Worm (Caenorhabditis elegans) whole organism, L4 larva: ENCODE data around the gene F19G12.3.
"Not testable (repeated sequence)": the region's sequence is repeated elsewhere in the genome, so short reads cannot be mapped to it uniquely, and the experiment has no call there.

Experiments used
- F26F4.8 ChIP-seq: fragments of 200-800 bp; sonication (Bioruptor generic); conservative IDR thresholded peaks from 2 replicates; pipeline ENCODE4 v1.3.6; 2022; ENCODE audit warnings: missing genetic modification characterization, missing compliant biosample characterization
- F44E2.7 ChIP-seq: fragments of 200-800 bp; sonication (Bioruptor generic); IDR thresholded peaks from 2 replicates; pipeline ENCODE4 v2.1.2; 2022; ENCODE audit warnings: missing genetic modification characterization, missing compliant biosample characterization
- T26A8.4 ChIP-seq: fragments of 200-800 bp; sonication (Bioruptor generic); IDR thresholded peaks from 2 replicates; pipeline ENCODE4 v1.3.6; 2022; ENCODE audit warnings: missing genetic modification characterization, missing compliant biosample characterization
- Y105C5A.15 ChIP-seq: fragments of 200-800 bp; sonication (Bioruptor generic); IDR thresholded peaks from 2 replicates; pipeline ENCODE4 v1.3.6; 2022; ENCODE audit warnings: missing genetic modification characterization, missing compliant biosample characterization
- Y48G9A.11 ChIP-seq: fragments of 200-800 bp; sonication (Bioruptor generic); IDR thresholded peaks from 2 replicates; pipeline ENCODE4 v1.3.6; 2022; ENCODE audit warnings: missing genetic modification reagents, missing genetic modification characterization, missing compliant biosample characterization
- Y75B8A.6 ChIP-seq: fragments of 200-800 bp; sonication (Bioruptor generic); IDR thresholded peaks from 2 replicates; pipeline ENCODE4 v1.3.6; 2022; ENCODE audit warnings: missing genetic modification reagents, missing genetic modification characterization, missing compliant biosample characterization
- ZK337.2 ChIP-seq: fragments of 200-800 bp; sonication (Bioruptor generic); IDR thresholded peaks from 2 replicates; pipeline ENCODE4 v1.3.6; 2022; ENCODE audit warnings: missing genetic modification reagents, missing genetic modification characterization, missing compliant biosample characterization
- arid-1 ChIP-seq: fragments of 200-800 bp; sonication (Bioruptor generic); conservative IDR thresholded peaks from 2 replicates; pipeline ENCODE4 v1.3.6; 2022; ENCODE audit warnings: missing genetic modification reagents, missing genetic modification characterization, missing compliant biosample characterization
- ceh-20 ChIP-seq: fragments of 200-800 bp; sonication (Bioruptor generic); IDR thresholded peaks from 2 replicates; pipeline ENCODE4 v1.3.6; 2022; ENCODE audit warnings: missing genetic modification reagents, missing genetic modification characterization, missing compliant biosample characterization
- ceh-44 ChIP-seq: fragments of 200-800 bp; sonication (Bioruptor generic); IDR thresholded peaks from 2 replicates; pipeline ENCODE4 v1.3.6; 2022; ENCODE audit warnings: missing genetic modification reagents, missing genetic modification characterization, missing compliant biosample characterization
- ctbp-1 ChIP-seq: fragments of 200-800 bp; sonication (Bioruptor generic); IDR thresholded peaks from 2 replicates; pipeline ENCODE4 v1.3.6; 2022; ENCODE audit warnings: missing genetic modification reagents, missing genetic modification characterization, missing compliant biosample characterization
- daf-8 ChIP-seq: fragments of 200-800 bp; sonication (Bioruptor generic); IDR thresholded peaks from 2 replicates; pipeline ENCODE4 v1.3.6; 2022; ENCODE audit warnings: missing genetic modification characterization, missing compliant biosample characterization
- dmd-6 ChIP-seq: fragments of 200-800 bp; sonication (Bioruptor generic); IDR thresholded peaks from 2 replicates; pipeline ENCODE4 v1.3.6; 2022; ENCODE audit warnings: missing genetic modification reagents, missing genetic modification characterization, missing compliant biosample characterization
- dmd-8 ChIP-seq: fragments of 200-800 bp; sonication (Bioruptor generic); IDR thresholded peaks from 2 replicates; pipeline ENCODE4 v1.3.6; 2022; ENCODE audit warnings: missing genetic modification characterization, missing compliant biosample characterization
- dmd-9 ChIP-seq: fragments of 200-800 bp; sonication (Bioruptor generic); IDR thresholded peaks from 2 replicates; pipeline ENCODE4 v1.3.6; 2022; ENCODE audit warnings: missing genetic modification reagents, missing genetic modification characterization, missing compliant biosample characterization
- egl-43 ChIP-seq: fragments of 200-800 bp; sonication (Bioruptor generic); IDR thresholded peaks from 2 replicates; pipeline ENCODE4 v1.3.6; 2022; ENCODE audit warnings: missing genetic modification reagents, missing genetic modification characterization, missing compliant biosample characterization
- fos-1 ChIP-seq: fragments of 150-350 bp; optimal IDR thresholded peaks from 2 replicates; lab custom pipeline; 2014; ENCODE audit warnings: missing biosample characterization, missing genetic modification characterization
- gei-8 ChIP-seq: fragments of 200-800 bp; sonication (Bioruptor generic); optimal IDR thresholded peaks from 2 replicates; lab custom pipeline; 2018; ENCODE audit warnings: mild to moderate bottlenecking, missing genetic modification characterization, missing compliant biosample characterization
- hlh-11 ChIP-seq: fragments of 200-800 bp; sonication (Bioruptor generic); optimal IDR thresholded peaks from 2 replicates; lab custom pipeline; 2018; ENCODE audit warnings: mild to moderate bottlenecking, missing genetic modification characterization, missing compliant biosample characterization
- lim-7 ChIP-seq: fragments of 200-800 bp; sonication (Bioruptor generic); IDR thresholded peaks from 2 replicates; pipeline ENCODE4 v1.3.6; 2022; ENCODE audit warnings: missing genetic modification characterization, missing compliant biosample characterization
- lin-1 ChIP-seq: fragments of 200-800 bp; sonication (Bioruptor generic); IDR thresholded peaks from 2 replicates; pipeline ENCODE4 v1.3.6; 2022; ENCODE audit warnings: missing genetic modification reagents, missing genetic modification characterization, missing compliant biosample characterization
- lin-15B ChIP-seq: fragments of 150-350 bp; sonication (generic microtip); optimal IDR thresholded peaks from 3 replicates; lab custom pipeline; 2014; ENCODE audit warnings: missing biosample characterization, missing genetic modification characterization
- lin-38 ChIP-seq: fragments of 200-800 bp; sonication (Bioruptor generic); IDR thresholded peaks from 2 replicates; pipeline ENCODE4 v1.3.6; 2022; ENCODE audit warnings: missing genetic modification reagents, missing genetic modification characterization, missing compliant biosample characterization
- lsy-2 ChIP-seq, 2 experiments: fragments of 150-350 bp in 1 of 2; sonication (generic microtip) in 1 of 2; optimal IDR thresholded peaks; 2 replicates each; lab custom pipeline; 2014 to 2017; ENCODE audit warnings: missing biosample characterization in 2 of 2, missing genetic modification characterization in 2 of 2
- madf-5 ChIP-seq, 2 experiments: fragments of 200-800 bp; sonication (Bioruptor generic); IDR thresholded peaks; 2 replicates each; pipeline ENCODE4 v1.3.6; 2022; ENCODE audit warnings: missing compliant biosample characterization in 2 of 2, missing genetic modification characterization in 2 of 2
- madf-9 ChIP-seq: fragments of 200-800 bp; sonication (Bioruptor generic); conservative IDR thresholded peaks from 2 replicates; pipeline ENCODE4 v1.3.6; 2022; ENCODE audit warnings: missing genetic modification reagents, missing genetic modification characterization, missing compliant biosample characterization
- mdt-29 ChIP-seq: fragments of 200-800 bp; sonication (Bioruptor generic); IDR thresholded peaks from 2 replicates; pipeline ENCODE4 v1.3.6; 2022; ENCODE audit warnings: missing genetic modification reagents, missing genetic modification characterization, missing compliant biosample characterization
- mes-2 ChIP-seq: sonication (generic microtip); optimal IDR thresholded peaks from 2 replicates; lab custom pipeline; 2016; ENCODE audit warnings: missing genotype, mild to moderate bottlenecking, missing genetic modification characterization, missing compliant biosample characterization; ENCODE audit not compliant: poor library complexity, severe bottlenecking
- nhr-10 ChIP-seq: fragments of 150-350 bp; optimal IDR thresholded peaks from 2 replicates; lab custom pipeline; 2014; ENCODE audit warnings: missing biosample characterization, missing genetic modification characterization
- nhr-111 ChIP-seq: fragments of 200-800 bp; sonication (Bioruptor generic); optimal IDR thresholded peaks from 2 replicates; lab custom pipeline; 2018; ENCODE audit warnings: mild to moderate bottlenecking, missing genetic modification characterization, missing compliant biosample characterization
- nhr-41 ChIP-seq: fragments of 200-800 bp; sonication (Bioruptor generic); IDR thresholded peaks from 2 replicates; pipeline ENCODE4 v1.3.6; 2022; ENCODE audit warnings: missing genetic modification reagents, missing genetic modification characterization, missing compliant biosample characterization
- nhr-42 ChIP-seq: fragments of 200-800 bp; sonication (Bioruptor generic); IDR thresholded peaks from 2 replicates; pipeline ENCODE4 v1.3.6; 2022; ENCODE audit warnings: missing genetic modification characterization, missing compliant biosample characterization
- pha-4 ChIP-seq, 2 experiments: fragments of 150-350 bp in 1 of 2; fragments of 200-800 bp in 1 of 2; sonication (Bioruptor generic) in 1 of 2; IDR thresholded peaks in 1 of 2; optimal IDR thresholded peaks in 1 of 2; 2 replicates each; pipeline versions ENCODE4 v1.3.6 to Lab custom; 2014 to 2022; ENCODE audit warnings: missing genetic modification characterization in 2 of 2, missing genetic modification reagents in 2 of 2, missing biosample characterization in 1 of 2, missing compliant biosample characterization in 1 of 2
- php-3 ChIP-seq: fragments of 200-800 bp; sonication (Bioruptor generic); IDR thresholded peaks from 2 replicates; pipeline ENCODE4 v1.3.6; 2022; ENCODE audit warnings: missing genetic modification reagents, missing genetic modification characterization, missing compliant biosample characterization
- rbr-2 ChIP-seq: sonication (generic microtip); optimal IDR thresholded peaks from 2 replicates; lab custom pipeline; 2016; ENCODE audit warnings: missing genotype, missing genetic modification characterization, missing compliant biosample characterization
- saeg-2 ChIP-seq: fragments of 200-800 bp; sonication (Bioruptor generic); IDR thresholded peaks from 2 replicates; pipeline ENCODE4 v1.3.6; 2022; ENCODE audit warnings: missing genetic modification reagents, missing genetic modification characterization, missing compliant biosample characterization
- sdz-12 ChIP-seq: fragments of 200-800 bp; sonication (Bioruptor generic); optimal IDR thresholded peaks from 2 replicates; lab custom pipeline; 2018; ENCODE audit warnings: mild to moderate bottlenecking, missing genetic modification characterization, missing compliant biosample characterization
- set-16 ChIP-seq: fragments of 200-800 bp; sonication (Bioruptor generic); IDR thresholded peaks from 2 replicates; pipeline ENCODE4 v1.3.6; 2022; ENCODE audit warnings: missing genetic modification reagents, missing genetic modification characterization, missing compliant biosample characterization
- snpc-1.2 ChIP-seq: fragments of 200-800 bp; sonication (Bioruptor generic); IDR thresholded peaks from 2 replicates; pipeline ENCODE4 v1.3.6; 2022; ENCODE audit warnings: missing genetic modification reagents, missing genetic modification characterization, missing compliant biosample characterization
- tag-97 ChIP-seq: fragments of 200-800 bp; sonication (Bioruptor generic); IDR thresholded peaks from 2 replicates; pipeline ENCODE4 v1.3.6; 2022; ENCODE audit warnings: missing genetic modification characterization, missing compliant biosample characterization
- tra-1 ChIP-seq: fragments of 200-800 bp; sonication (Bioruptor generic); IDR thresholded peaks from 2 replicates; pipeline ENCODE4 v1.3.6; 2022; ENCODE audit warnings: missing genetic modification reagents, missing genetic modification characterization, missing compliant biosample characterization
- unc-62 ChIP-seq, 3 experiments: fragments of 150-350 bp in 1 of 3; sonication (generic microtip); optimal IDR thresholded peaks in 2 of 3; peaks in 1 of 3; 1 replicate in 1 of 3; 2 replicates in 2 of 3; lab custom pipeline; 2014 to 2017; ENCODE audit warnings: missing biosample characterization in 3 of 3, missing genetic modification characterization in 3 of 3, missing genetic modification reagents in 3 of 3, missing genotype in 1 of 3
- vab-7 ChIP-seq: fragments of 200-800 bp; sonication (Bioruptor generic); IDR thresholded peaks from 2 replicates; pipeline ENCODE4 v1.3.6; 2022; ENCODE audit warnings: missing genetic modification reagents, missing genetic modification characterization, missing compliant biosample characterization
- zfp-3 ChIP-seq: fragments of 200-800 bp; sonication (Bioruptor generic); conservative IDR thresholded peaks from 2 replicates; pipeline ENCODE4 v1.3.6; 2022; ENCODE audit warnings: missing genetic modification reagents, missing genetic modification characterization, missing compliant biosample characterization
- zip-11 ChIP-seq: fragments of 200-800 bp; sonication (Bioruptor generic); IDR thresholded peaks from 2 replicates; pipeline ENCODE4 v1.3.6; 2022; ENCODE audit warnings: missing genetic modification characterization, missing compliant biosample characterization

Gene F19G12.3

DNA sequence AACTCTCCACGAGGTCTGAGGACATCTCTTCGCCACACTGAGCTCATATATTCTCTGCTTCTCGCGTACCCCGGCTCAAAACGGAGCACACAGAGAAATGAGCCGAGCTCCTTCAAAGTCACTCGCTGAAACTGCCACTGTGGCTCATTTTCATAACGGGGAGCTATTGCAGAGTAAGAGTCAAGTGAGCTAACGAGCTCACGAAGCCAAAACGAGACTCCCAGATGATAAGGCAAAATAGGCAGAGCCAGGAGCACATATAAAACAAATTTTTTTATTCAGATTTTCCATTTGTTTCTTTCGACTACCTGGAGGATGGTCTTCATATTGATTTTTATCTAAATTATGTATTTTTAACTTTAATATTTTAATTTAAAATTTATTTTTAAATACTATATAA, at the start of gene F19G12.3:
Gene F19G12.3, plus strand, starts transcription at position 301 of the 400 bp plus-strand sequence.
- TF ChIP-seq unc-62 (GFP tag; optimal IDR thresholded peaks at IDR 0.05 in 1 of 2; lab: Kevin White, UChicago) (peak in 1 of 2 experiments; percentile 87), unc-62 (tag; optimal IDR thresholded peaks at IDR 0.05; lab: Kevin White, UChicago) (no peak), F44E2.7 (no peak)
- TF ChIP-seq, all 104 proteins: peak for 1

DNA sequence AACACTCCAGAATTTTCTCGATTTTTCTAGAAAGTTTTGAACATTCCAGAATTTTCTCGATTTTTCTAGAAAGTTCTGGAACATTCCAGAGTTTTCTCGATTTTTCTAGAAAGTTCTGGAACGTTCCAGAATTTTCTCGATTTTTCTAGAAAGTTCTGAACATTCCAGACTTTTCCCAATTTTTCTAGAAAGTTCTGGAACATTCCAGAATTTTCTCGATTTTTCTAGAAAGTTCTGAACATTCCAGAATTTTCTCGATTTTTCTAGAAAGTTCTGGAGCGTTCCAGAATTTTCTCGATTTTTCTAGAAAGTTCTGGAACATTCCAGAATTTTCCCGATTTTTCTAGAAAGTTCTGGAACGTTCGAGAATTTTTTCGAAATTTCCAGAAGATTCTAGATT, 49.5 kb upstream of the F19G12.3 start:
- TF ChIP-seq mdt-29 (GFP tag; lab: Robert Waterston, UW): peak; percentile 99
- TF ChIP-seq F44E2.7: peak; percentile 82; the same call in 1 of the 2 replicates
- peak; percentile 66 for TF ChIP-seq dmd-8
- peak; percentile 97 for TF ChIP-seq snpc-1.2
- peak; percentile 92 for TF ChIP-seq tra-1
- TF ChIP-seq T26A8.4 (GFP tag; lab: Robert Waterston, UW): peak; percentile 36; the same call in 1 of the 2 replicates
- TF ChIP-seq vab-7 (GFP tag; lab: Robert Waterston, UW): peak; percentile 91
- TF ChIP-seq egl-43 (GFP tag; lab: Robert Waterston, UW): peak; percentile 88
- peak; percentile 92; the same call in 1 of the 2 replicates for TF ChIP-seq tag-97 (GFP tag; lab: Robert Waterston, UW)
- TF ChIP-seq lim-7 (GFP tag; lab: Robert Waterston, UW): peak; percentile 79
- peak; percentile 76; the same call in 1 of the 2 replicates for TF ChIP-seq dmd-9
- peak; percentile 87 for TF ChIP-seq madf-9 (GFP tag; lab: Robert Waterston, UW)
- peak; percentile 97 for TF ChIP-seq lin-1
- TF ChIP-seq dmd-6 (GFP tag; lab: Robert Waterston, UW): peak; percentile 62
- peak; percentile 96 to 97 for TF ChIP-seq madf-5 (GFP tag; IDR thresholded peaks at IDR 0.05; lab: Robert Waterston, UW)
- peak; percentile 92 for TF ChIP-seq ctbp-1 (GFP tag; lab: Robert Waterston, UW)
- peak; percentile 82 for TF ChIP-seq F26F4.8 (GFP tag; lab: Robert Waterston, UW)
- peak; percentile 47; the same call in 1 of the 2 replicates for TF ChIP-seq php-3 (GFP tag; lab: Robert Waterston, UW)
- 0 out of 2 replicates have a peak, but pooled peaks have one; percentile 52 for TF ChIP-seq ZK337.2 (GFP tag; lab: Robert Waterston, UW)
- TF ChIP-seq saeg-2: peak; percentile 51; the same call in 1 of the 2 replicates
- peak; percentile 72 for TF ChIP-seq lin-38 (GFP tag; lab: Robert Waterston, UW)
- peak; percentile 94 for TF ChIP-seq pha-4 (GFP tag; IDR thresholded peaks at IDR 0.05; lab: Robert Waterston, UW)
- TF ChIP-seq pha-4 (tag; optimal IDR thresholded peaks at IDR 0.05; lab: Kevin White, UChicago): not testable (repeated sequence)
- peak; percentile 97 for TF ChIP-seq ceh-44 (GFP tag; lab: Robert Waterston, UW)
- TF ChIP-seq zfp-3: peak; percentile 69
- TF ChIP-seq nhr-41 (GFP tag; lab: Robert Waterston, UW): peak; percentile 92
- TF ChIP-seq arid-1 (GFP tag; lab: Robert Waterston, UW): peak; percentile 96
- TF ChIP-seq Y48G9A.11: peak; percentile 93
- TF ChIP-seq ceh-20 (GFP tag; lab: Robert Waterston, UW): 0 out of 2 replicates have a peak, but pooled peaks have one; percentile 39
- peak; percentile 87; the same call in 1 of the 2 replicates for TF ChIP-seq daf-8 (GFP tag; lab: Robert Waterston, UW)
- TF ChIP-seq Y75B8A.6 (GFP tag; lab: Robert Waterston, UW): peak; percentile 89; the same call in 1 of the 2 replicates
- peak; percentile 99 for TF ChIP-seq Y105C5A.15 (GFP tag; lab: Robert Waterston, UW)

DNA sequence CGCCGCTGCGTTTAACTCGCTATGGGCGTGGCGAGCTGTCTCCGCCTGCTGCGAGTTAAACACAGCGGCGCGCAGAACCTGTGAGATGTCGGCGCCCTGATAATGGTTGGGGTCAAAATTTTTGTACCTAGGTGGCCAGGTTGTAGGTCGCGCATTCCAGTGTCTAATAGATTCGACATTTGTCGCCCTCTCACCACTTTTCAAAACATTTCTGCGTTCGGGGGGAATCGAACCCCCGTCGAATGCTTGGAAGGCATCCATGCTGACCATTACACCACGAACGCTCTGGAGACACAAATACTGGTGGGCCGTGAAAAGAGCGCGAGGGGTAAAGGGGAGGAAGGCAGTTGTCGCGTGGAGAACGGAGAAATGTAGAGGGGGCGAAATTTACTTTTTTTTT, 45.2 kb upstream of the F19G12.3 start:
- TF ChIP-seq arid-1 (GFP tag; lab: Robert Waterston, UW) (peak; percentile 87), lsy-2 (tag; optimal IDR thresholded peaks at IDR 0.05; lab: Kevin White, UChicago) (peak; percentile 3 to 48), fos-1 (tag; lab: Kevin White, UChicago) (no peak), hlh-11 (peak; percentile 68), mdt-29 (GFP tag; lab: Robert Waterston, UW) (0 out of 2 replicates have a peak, but pooled peaks have one; percentile 31), set-16 (GFP tag; lab: Robert Waterston, UW) (peak; percentile 79), nhr-42 (GFP tag; lab: Robert Waterston, UW) (peak; percentile 90), lin-1 (peak; percentile 60; the same call in 1 of the 2 replicates), unc-62 (GFP tag; optimal IDR thresholded peaks at IDR 0.05 in 1 of 2; lab: Kevin White, UChicago) (peak in 1 of 2 experiments; percentile 47), unc-62 (tag; optimal IDR thresholded peaks at IDR 0.05; lab: Kevin White, UChicago) (no peak), lin-15B (no peak), gei-8 (GFP tag; lab: Kevin White, UChicago) (peak; percentile 18), nhr-10 (tag; lab: Kevin White, UChicago) (no peak), sdz-12 (GFP tag; lab: Kevin White, UChicago) (no peak), zip-11 (GFP tag; lab: Robert Waterston, UW) (0 out of 2 replicates have a peak, but pooled peaks have one; percentile 43), nhr-111 (GFP tag; lab: Kevin White, UChicago) (peak; percentile 60), vab-7 (GFP tag; lab: Robert Waterston, UW) (peak; percentile 88), mes-2 (tag; lab: Kevin White, UChicago) (peak; percentile 83), rbr-2 (tag; lab: Kevin White, UChicago) (peak; percentile 80), egl-43 (GFP tag; lab: Robert Waterston, UW) (peak; percentile 96)
